Fruit fly (Drosophila melanogaster) whole organism, wandering third instar larva: Measurements from ENCODE around the gene CG31960.

Source experiments
- Abd-B ChIP-seq: fragments of >200 bp; optimal IDR thresholded peaks from 2 replicates; lab custom pipeline; 2017; ENCODE audit warnings: missing biosample characterization, missing genetic modification characterization
- CG32264 ChIP-seq: fragments of 200-800 bp; sonication (Bioruptor generic); optimal IDR thresholded peaks from 2 replicates; lab custom pipeline; 2016; ENCODE audit warnings: missing biosample characterization, missing genetic modification characterization
- CG9705 ChIP-seq: fragments of 200-800 bp; sonication (Bioruptor generic); optimal IDR thresholded peaks from 2 replicates; lab custom pipeline; 2018; ENCODE audit warnings: missing biosample characterization, mild to moderate bottlenecking, missing genetic modification characterization
- CrebA ChIP-seq: fragments of 200-800 bp; sonication (Bioruptor generic); optimal IDR thresholded peaks from 2 replicates; lab custom pipeline; 2016; ENCODE audit warnings: missing biosample characterization, mild to moderate bottlenecking, missing genetic modification characterization, borderline replicate concordance
- Dfd ChIP-seq: fragments of >200 bp; optimal IDR thresholded peaks from 2 replicates; lab custom pipeline; 2017; ENCODE audit warnings: missing biosample characterization, missing genetic modification characterization
- Dif ChIP-seq: fragments of 200-275, 200-300 bp; sonication (Bioruptor generic); optimal IDR thresholded peaks from 2 replicates; lab custom pipeline; 2018; ENCODE audit warnings: missing biosample characterization, missing genetic modification characterization; ENCODE audit not compliant: partially characterized antibody
- GATAd ChIP-seq: sonication (Bioruptor generic); optimal IDR thresholded peaks from 2 replicates; lab custom pipeline; 2016; ENCODE audit warnings: missing biosample characterization, missing genetic modification characterization
- HLH106 ChIP-seq: fragments of 200-800 bp; optimal IDR thresholded peaks from 3 replicates; lab custom pipeline; 2019; ENCODE audit warnings: missing biosample characterization, mild to moderate bottlenecking, missing genetic modification characterization, moderate library complexity
- Hnf4 ChIP-seq: fragments of 200-800 bp; sonication (Bioruptor generic); optimal IDR thresholded peaks from 2 replicates; lab custom pipeline; 2016; ENCODE audit warnings: missing biosample characterization, mild to moderate bottlenecking, missing genetic modification characterization
- Hr78 ChIP-seq: fragments of >200 bp; optimal IDR thresholded peaks from 2 replicates; lab custom pipeline; 2017; ENCODE audit warnings: missing biosample characterization, missing genetic modification characterization
- Hr83 ChIP-seq: fragments of 200-300 bp; sonication (Bioruptor generic); optimal IDR thresholded peaks from 2 replicates; lab custom pipeline; 2016; ENCODE audit warnings: missing biosample characterization, mild to moderate bottlenecking, missing genetic modification characterization, moderate library complexity; ENCODE audit not compliant: poor library complexity, severe bottlenecking
- Jra ChIP-seq: sonication (Bioruptor generic); optimal IDR thresholded peaks from 2 replicates; lab custom pipeline; 2016; ENCODE audit warnings: missing biosample characterization, missing genetic modification characterization
- Mio ChIP-seq: sonication (Bioruptor generic); optimal IDR thresholded peaks from 2 replicates; lab custom pipeline; 2016; ENCODE audit warnings: missing biosample characterization, missing genetic modification characterization
- Myc ChIP-seq: fragments of >200 bp; optimal IDR thresholded peaks from 2 replicates; lab custom pipeline; 2017
- N ChIP-seq: fragments of >200 bp; optimal IDR thresholded peaks from 2 replicates; lab custom pipeline; 2018; ENCODE audit warnings: missing biosample characterization, missing external identifiers, missing genetic modification characterization
- OdsH ChIP-seq: fragments of 200-800 bp; sonication (Bioruptor generic); optimal IDR thresholded peaks from 2 replicates; lab custom pipeline; 2016; ENCODE audit warnings: missing biosample characterization, mild to moderate bottlenecking, missing genetic modification characterization
- Rel ChIP-seq, 2 experiments: fragments of 200-800 bp; sonication (Bioruptor generic) in 1 of 2; optimal IDR thresholded peaks; 2 replicates in 1 of 2; 3 replicates in 1 of 2; lab custom pipeline; 2016 to 2019; ENCODE audit warnings: mild to moderate bottlenecking in 2 of 2, missing biosample characterization in 2 of 2, missing genetic modification characterization in 2 of 2, moderate library complexity in 1 of 2
- Sp1 ChIP-seq: fragments of 200-800 bp; sonication (Bioruptor generic); optimal IDR thresholded peaks from 3 replicates; lab custom pipeline; 2019; ENCODE audit warnings: missing biosample characterization, mild to moderate bottlenecking, missing genetic modification characterization, moderate library complexity
- Vsx2 ChIP-seq: fragments of 200-300, 225-300 bp; sonication (Bioruptor generic); optimal IDR thresholded peaks from 2 replicates; lab custom pipeline; 2018; ENCODE audit warnings: missing biosample characterization, missing genetic modification characterization; ENCODE audit not compliant: partially characterized antibody
- br ChIP-seq: fragments of 200-800 bp; sonication (Bioruptor generic); optimal IDR thresholded peaks from 2 replicates; lab custom pipeline; 2016; ENCODE audit warnings: missing biosample characterization, missing genetic modification characterization
- brk ChIP-seq: fragments of 200-800 bp; sonication (Bioruptor generic); optimal IDR thresholded peaks from 2 replicates; lab custom pipeline; 2016; ENCODE audit warnings: missing biosample characterization, mild to moderate bottlenecking, missing genetic modification characterization
- dl ChIP-seq, 2 experiments: fragments of 175-275, 200-275 bp in 1 of 2; fragments of 200-275 bp in 1 of 2; sonication (Bioruptor generic); optimal IDR thresholded peaks; lab custom pipeline; 2018; ENCODE audit warnings: mild to moderate bottlenecking in 2 of 2, missing biosample characterization in 2 of 2, missing genetic modification characterization in 2 of 2, moderate library complexity in 2 of 2; ENCODE audit not compliant: partially characterized antibody in 2 of 2, insufficient read depth in 1 of 2
- dmrt93B ChIP-seq: fragments of 200-800 bp; sonication (Bioruptor generic); optimal IDR thresholded peaks from 2 replicates; lab custom pipeline; 2018; ENCODE audit warnings: missing biosample characterization, mild to moderate bottlenecking, missing genetic modification characterization
- dsf ChIP-seq: sonication (Bioruptor generic); optimal IDR thresholded peaks from 2 replicates; lab custom pipeline; 2016; ENCODE audit warnings: missing biosample characterization, missing genetic modification characterization, borderline replicate concordance
- ey ChIP-seq: fragments of 200-800 bp; sonication (Bioruptor generic); optimal IDR thresholded peaks from 2 replicates; lab custom pipeline; 2016; ENCODE audit warnings: missing biosample characterization, missing genetic modification characterization
- foxo ChIP-seq, 2 experiments: fragments of 200-800 bp; sonication (Bioruptor generic); optimal IDR thresholded peaks; 2 replicates in 1 of 2; 3 replicates in 1 of 2; lab custom pipeline; 2016 to 2017; ENCODE audit warnings: missing biosample characterization in 2 of 2, missing genetic modification characterization in 2 of 2
- fru ChIP-seq: fragments of 200-800 bp; sonication (Bioruptor generic); optimal IDR thresholded peaks from 3 replicates; lab custom pipeline; 2016; ENCODE audit warnings: missing biosample characterization, mild to moderate bottlenecking, missing genetic modification characterization
- h ChIP-seq: fragments of 200-800 bp; sonication (Bioruptor generic); optimal IDR thresholded peaks from 3 replicates; lab custom pipeline; 2016; ENCODE audit warnings: missing biosample characterization, mild to moderate bottlenecking, missing genetic modification characterization
- jim ChIP-seq: fragments of 175-275, 200-325 bp; sonication (Bioruptor generic); optimal IDR thresholded peaks from 2 replicates; lab custom pipeline; 2016; ENCODE audit warnings: missing biosample characterization, mild to moderate bottlenecking, missing genetic modification characterization
- lola ChIP-seq: fragments of >200 bp; optimal IDR thresholded peaks from 2 replicates; lab custom pipeline; 2017; ENCODE audit warnings: missing biosample characterization, missing genetic modification characterization
- pan ChIP-seq: fragments of >200 bp; optimal IDR thresholded peaks from 2 replicates; lab custom pipeline; 2017
- psq ChIP-seq: fragments of 200-800 bp; sonication (Bioruptor generic); optimal IDR thresholded peaks from 3 replicates; lab custom pipeline; 2017; ENCODE audit warnings: missing biosample characterization, mild to moderate bottlenecking, missing genetic modification characterization, moderate library complexity
- rgr ChIP-seq: fragments of 200-800 bp; sonication (Bioruptor generic); optimal IDR thresholded peaks from 3 replicates; lab custom pipeline; 2016; ENCODE audit warnings: missing biosample characterization, mild to moderate bottlenecking, missing genetic modification characterization
- sage ChIP-seq: fragments of 200-800 bp; sonication (Bioruptor generic); optimal IDR thresholded peaks from 2 replicates; lab custom pipeline; 2016; ENCODE audit warnings: missing biosample characterization, mild to moderate bottlenecking, missing genetic modification characterization
- sv ChIP-seq: fragments of 200-800 bp; sonication (Bioruptor generic); optimal IDR thresholded peaks from 3 replicates; lab custom pipeline; 2016; ENCODE audit warnings: missing biosample characterization, missing genetic modification characterization
- tai ChIP-seq: sonication (Bioruptor generic); optimal IDR thresholded peaks from 2 replicates; lab custom pipeline; 2016; ENCODE audit warnings: missing biosample characterization, missing genetic modification characterization
- usp ChIP-seq: fragments of >200 bp; optimal IDR thresholded peaks from 2 replicates; lab custom pipeline; 2017; ENCODE audit warnings: missing biosample characterization, missing genetic modification characterization
- woc ChIP-seq: sonication (Bioruptor generic); optimal IDR thresholded peaks from 2 replicates; lab custom pipeline; 2016; ENCODE audit warnings: missing biosample characterization, mild to moderate bottlenecking, missing genetic modification characterization

The CG31960 gene

DNA sequence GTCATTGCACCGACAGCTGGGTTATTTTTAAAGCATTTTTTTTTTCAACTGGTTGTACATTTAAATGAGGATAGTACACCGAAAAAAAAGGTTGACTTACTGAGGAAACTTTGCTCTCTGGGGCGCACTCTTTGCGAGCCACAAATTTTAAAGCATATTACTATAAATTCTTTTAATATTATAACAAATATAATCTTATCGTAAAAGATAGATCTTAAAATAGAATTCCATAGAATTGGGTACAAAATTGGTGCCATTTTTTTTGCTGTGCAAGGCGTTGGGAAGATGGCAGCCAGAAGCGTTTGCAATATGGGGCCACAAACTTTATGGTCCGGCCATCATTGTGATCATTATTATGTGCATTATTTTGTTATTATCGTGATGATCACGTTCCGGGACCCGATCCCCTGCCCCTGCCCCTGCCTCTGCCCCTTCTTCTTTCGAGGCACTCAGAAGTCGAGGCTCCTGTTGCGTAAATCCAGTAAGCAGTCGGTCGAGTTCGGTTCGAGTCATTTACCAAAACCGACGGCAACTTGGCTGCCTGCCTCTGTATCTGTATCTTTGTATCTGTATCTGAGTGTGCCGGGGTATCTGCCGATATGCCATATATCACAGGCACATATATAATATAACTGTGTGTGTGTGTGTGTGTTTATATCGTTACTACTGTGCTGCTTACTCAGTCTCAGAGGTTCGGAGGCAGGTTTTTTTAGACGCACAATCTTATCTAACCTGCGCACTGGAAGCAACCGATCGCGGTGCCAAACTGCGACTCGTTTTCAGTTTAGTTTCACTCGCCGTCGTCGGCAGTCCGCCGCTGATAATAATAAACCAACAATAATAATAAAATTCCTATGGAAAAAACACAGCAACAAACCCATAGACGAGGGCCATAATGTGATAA is 6.3 kb upstream of the CG31960 start:
- TF ChIP-seq HLH106 (peak; percentile 85), Mio (no peak), woc (GFP tag; lab: Kevin White, UChicago) (peak; percentile 23), dsf (GFP tag; lab: Kevin White, UChicago) (no peak), Hnf4 (GFP tag; lab: Kevin White, UChicago) (peak; percentile 20), Hr78 (GFP tag; lab: Kevin White, UChicago) (no peak), Vsx2 (GFP tag; lab: Kevin White, UChicago) (peak; percentile 46), Hr83 (peak; percentile 30), sage (peak; percentile 77), tai (GFP tag; lab: Kevin White, UChicago) (peak; percentile 43), N (no peak), fru (GFP tag; lab: Kevin White, UChicago) (peak; percentile 68), brk (GFP tag; lab: Kevin White, UChicago) (peak; percentile 77), CG9705 (GFP tag; lab: Kevin White, UChicago) (peak; percentile 44), Sp1 (GFP tag; lab: Kevin White, UChicago) (peak; percentile 85), lola (no peak), rgr (GFP tag; lab: Kevin White, UChicago) (peak; percentile 89), sv (GFP tag; lab: Kevin White, UChicago) (no peak), Rel (GFP tag; optimal IDR thresholded peaks at IDR 0.05; lab: Kevin White, UChicago) (peak; percentile 70), Rel (tag; optimal IDR thresholded peaks at IDR 0.05; lab: Kevin White, UChicago) (peak; percentile 39), h (peak; percentile 73), dl (GFP tag; optimal IDR thresholded peaks at IDR 0.05; lab: Kevin White, UChicago; ENCODE audit: insufficient read depth in 1 of 2, partially characterized antibody in 2 of 2) (peak in 1 of 2 experiments; percentile 20), GATAd (GFP tag; lab: Kevin White, UChicago) (no peak), foxo (GFP tag; optimal IDR thresholded peaks at IDR 0.05; lab: Kevin White, UChicago) (peak in 1 of 2 experiments; percentile 88), jim (GFP tag; lab: Kevin White, UChicago) (no peak), Dfd (GFP tag; lab: Kevin White, UChicago) (no peak), psq (GFP tag; lab: Kevin White, UChicago) (peak; percentile 82), OdsH (GFP tag; lab: Kevin White, UChicago) (peak; percentile 89), usp (GFP tag; lab: Kevin White, UChicago) (no peak), Abd-B (GFP tag; lab: Kevin White, UChicago) (no peak), dmrt93B (GFP tag; lab: Kevin White, UChicago) (peak; percentile 50), Jra (peak; percentile 45), Myc (lab: Kevin White, UChicago) (no peak), CG32264 (GFP tag; lab: Kevin White, UChicago) (peak; percentile 21), CrebA (GFP tag; lab: Kevin White, UChicago) (peak; percentile 67), pan (no peak), Dif (GFP tag; lab: Kevin White, UChicago) (peak; percentile 45), ey (GFP tag; lab: Kevin White, UChicago) (peak; percentile 65), br (peak; percentile 32)

DNA sequence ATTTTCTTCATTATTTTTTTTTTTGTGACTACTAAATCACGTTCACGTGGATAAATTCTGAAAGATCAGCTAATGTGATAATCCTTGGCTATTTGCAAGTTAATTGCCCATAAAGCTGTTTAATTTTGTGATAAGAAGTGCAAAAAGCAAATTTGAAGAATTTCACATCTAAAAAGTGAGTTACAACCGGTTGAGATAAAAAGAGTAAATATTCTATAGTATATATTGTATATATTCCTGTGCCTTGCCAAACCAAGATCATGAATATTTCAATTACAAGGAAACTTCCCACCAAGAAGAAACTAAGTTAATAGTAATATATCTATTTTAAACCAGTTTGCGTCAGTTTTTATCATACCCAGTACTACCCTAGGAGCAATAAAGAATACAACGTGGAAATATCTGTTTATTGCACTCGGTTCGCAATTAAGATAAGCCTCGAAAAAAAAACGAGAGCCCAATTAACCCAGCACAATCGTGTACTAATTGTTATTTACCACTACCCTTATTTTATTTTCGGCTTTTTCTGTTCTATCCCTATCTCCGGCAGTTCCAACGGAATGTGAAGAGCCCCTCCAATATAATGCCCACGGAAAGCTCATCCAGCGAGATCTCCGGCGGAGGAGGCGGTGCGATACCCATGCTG is 5.5 kb upstream of the CG31960 start:
- TF ChIP-seq CG32264 (GFP tag; lab: Kevin White, UChicago): no peak
- TF ChIP-seq lola: no peak
- TF ChIP-seq Sp1 (GFP tag; lab: Kevin White, UChicago): peak; percentile 46
- no peak for TF ChIP-seq h
- no peak for TF ChIP-seq Dfd (GFP tag; lab: Kevin White, UChicago)
- TF ChIP-seq Rel (GFP tag; optimal IDR thresholded peaks at IDR 0.05; lab: Kevin White, UChicago): no peak
- TF ChIP-seq Rel (tag; optimal IDR thresholded peaks at IDR 0.05; lab: Kevin White, UChicago): peak; percentile 32
- no peak for TF ChIP-seq brk (GFP tag; lab: Kevin White, UChicago)
- no peak for TF ChIP-seq dmrt93B (GFP tag; lab: Kevin White, UChicago)
- TF ChIP-seq Mio: no peak
- TF ChIP-seq woc (GFP tag; lab: Kevin White, UChicago): no peak
- TF ChIP-seq CG9705 (GFP tag; lab: Kevin White, UChicago): no peak
- peak; percentile 16 for TF ChIP-seq pan
- no peak for TF ChIP-seq Hr83
- TF ChIP-seq Hnf4 (GFP tag; lab: Kevin White, UChicago): no peak
- no peak for TF ChIP-seq GATAd (GFP tag; lab: Kevin White, UChicago)
- TF ChIP-seq HLH106: peak; percentile 42
- TF ChIP-seq Dif (GFP tag; lab: Kevin White, UChicago): no peak
- no peak for TF ChIP-seq tai (GFP tag; lab: Kevin White, UChicago)
- peak; percentile 4 for TF ChIP-seq CrebA (GFP tag; lab: Kevin White, UChicago)
- TF ChIP-seq foxo (GFP tag; optimal IDR thresholded peaks at IDR 0.05; lab: Kevin White, UChicago): peak in 1 of 2 experiments; percentile 18
- TF ChIP-seq Vsx2 (GFP tag; lab: Kevin White, UChicago): no peak
- no peak for TF ChIP-seq Myc (lab: Kevin White, UChicago)
- TF ChIP-seq dsf (GFP tag; lab: Kevin White, UChicago): no peak
- no peak for TF ChIP-seq sage
- TF ChIP-seq br: peak; percentile 2
- no peak for TF ChIP-seq fru (GFP tag; lab: Kevin White, UChicago)
